Fruit fly (Drosophila melanogaster) whole organism, pupa: ENCODE data around the gene endos.

Experiments
- CG10348 ChIP-seq: fragments of 200-800 bp; sonication (Bioruptor generic); IDR thresholded peaks from 2 replicates; pipeline ENCODE4 v1.3.6; 2022; ENCODE audit warnings: missing biosample characterization, missing genetic modification characterization
- CG12605 ChIP-seq: fragments of 200-800 bp; sonication (Bioruptor generic); IDR thresholded peaks from 2 replicates; pipeline ENCODE4 v1.3.6; 2022; ENCODE audit warnings: missing biosample characterization, missing genetic modification characterization
- CG13204 ChIP-seq: fragments of 200-800 bp; sonication (Bioruptor generic); optimal IDR thresholded peaks from 2 replicates; lab custom pipeline; 2018; ENCODE audit warnings: missing biosample characterization, mild to moderate bottlenecking, missing genetic modification characterization, moderate library complexity
- CG14655 ChIP-seq: fragments of 200-800 bp; sonication (Bioruptor generic); optimal IDR thresholded peaks from 3 replicates; lab custom pipeline; 2017; ENCODE audit warnings: mild to moderate bottlenecking, missing biosample characterization, missing genetic modification reagents, missing genetic modification characterization
- CG15710 ChIP-seq: fragments of 200-800 bp; sonication (Bioruptor generic); optimal IDR thresholded peaks from 2 replicates; lab custom pipeline; 2018; ENCODE audit warnings: missing biosample characterization, mild to moderate bottlenecking, missing genetic modification characterization, moderate library complexity
- CG17806 ChIP-seq: fragments of 200-800 bp; sonication (Bioruptor generic); optimal IDR thresholded peaks from 2 replicates; lab custom pipeline; 2018; ENCODE audit warnings: missing biosample characterization, mild to moderate bottlenecking, missing genetic modification characterization, moderate library complexity
- CG32121 ChIP-seq: fragments of 200-800 bp; sonication (Bioruptor generic); IDR thresholded peaks from 2 replicates; pipeline ENCODE4 v1.3.6; 2022; ENCODE audit warnings: missing biosample characterization, missing genetic modification characterization
- CG34367 ChIP-seq: fragments of 200-800 bp; sonication (Bioruptor generic); optimal IDR thresholded peaks from 2 replicates; lab custom pipeline; 2018; ENCODE audit warnings: missing biosample characterization, mild to moderate bottlenecking, missing genetic modification characterization
- CG4496 ChIP-seq: fragments of 200-800 bp; sonication (Bioruptor generic); IDR thresholded peaks from 3 replicates; pipeline ENCODE4 v1.3.6; 2022; ENCODE audit warnings: missing biosample characterization, missing genetic modification characterization
- CG8159 ChIP-seq: fragments of 200-800 bp; sonication (Bioruptor generic); optimal IDR thresholded peaks from 3 replicates; lab custom pipeline; 2018; ENCODE audit warnings: missing biosample characterization, mild to moderate bottlenecking, missing genetic modification characterization, moderate library complexity
- CG8301 ChIP-seq: fragments of 200-800 bp; sonication (Bioruptor generic); optimal IDR thresholded peaks from 2 replicates; lab custom pipeline; 2018; ENCODE audit warnings: missing biosample characterization, mild to moderate bottlenecking, missing genetic modification characterization
- CG9948 ChIP-seq: fragments of 200-800 bp; sonication (Bioruptor generic); optimal IDR thresholded peaks from 2 replicates; lab custom pipeline; 2018; ENCODE audit warnings: missing biosample characterization, mild to moderate bottlenecking, missing genetic modification characterization, moderate library complexity
- D1 ChIP-seq: fragments of 200-800 bp; sonication (Bioruptor generic); optimal IDR thresholded peaks from 2 replicates; lab custom pipeline; 2018; ENCODE audit warnings: missing biosample characterization, mild to moderate bottlenecking, missing genetic modification characterization, moderate library complexity
- EcR ChIP-seq: fragments of 200-800 bp; sonication (Bioruptor generic); optimal IDR thresholded peaks from 3 replicates; lab custom pipeline; 2019; ENCODE audit warnings: missing biosample characterization, missing genetic modification characterization, mild to moderate bottlenecking, moderate library complexity, missing genetic modification reagents
- Ets98B ChIP-seq: fragments of 200-800 bp; sonication (Bioruptor generic); IDR thresholded peaks from 2 replicates; pipeline ENCODE4 v1.3.6; 2022; ENCODE audit warnings: missing biosample characterization, missing genetic modification characterization
- Pif1A ChIP-seq: fragments of 200-800 bp; sonication (Bioruptor generic); optimal IDR thresholded peaks from 3 replicates; lab custom pipeline; 2016; ENCODE audit warnings: missing biosample characterization, missing genetic modification characterization
- Pif1B ChIP-seq: fragments of 200-800 bp; sonication (Bioruptor generic); optimal IDR thresholded peaks from 3 replicates; lab custom pipeline; 2016; ENCODE audit warnings: missing biosample characterization, missing genetic modification characterization
- Snoo ChIP-seq: fragments of 200-800 bp; sonication (Bioruptor generic); optimal IDR thresholded peaks from 3 replicates; lab custom pipeline; 2017; ENCODE audit warnings: missing biosample characterization, mild to moderate bottlenecking, missing genetic modification characterization, inconsistent platforms
- fd96Ca ChIP-seq: fragments of 200-800 bp; sonication (Bioruptor generic); IDR thresholded peaks from 3 replicates; pipeline ENCODE4 v1.3.6; 2022; ENCODE audit warnings: missing biosample characterization, missing genetic modification characterization
- gl ChIP-seq: fragments of 200-800 bp; sonication (Bioruptor generic); optimal IDR thresholded peaks from 2 replicates; lab custom pipeline; 2018; ENCODE audit warnings: missing biosample characterization, mild to moderate bottlenecking, missing genetic modification characterization
- rn ChIP-seq: fragments of 200-800 bp; sonication (Bioruptor generic); IDR thresholded peaks from 2 replicates; pipeline ENCODE4 v1.3.6; 2022; ENCODE audit warnings: missing biosample characterization, missing genetic modification characterization

endos gene

dm6 chr3L:14075472-14075871 is 44.0 kb upstream of the endos start, which contains the start of gene btl:
Gene btl, plus strand, starts transcription at chr3L:14075772.
- no peak for TF ChIP-seq CG17806
- no peak for TF ChIP-seq CG32121 (GFP tag; lab: Robert Waterston, UW)
- no peak for TF ChIP-seq fd96Ca
- no peak for TF ChIP-seq Ets98B
- TF ChIP-seq CG8159 (tag; lab: Kevin White, UChicago) = no peak
- TF ChIP-seq Pif1A (GFP tag; lab: Kevin White, UChicago) = no peak
- TF ChIP-seq rn = no peak
- no peak for TF ChIP-seq CG8301 (tag; lab: Kevin White, UChicago)
- TF ChIP-seq Pif1B (GFP tag; lab: Kevin White, UChicago) = no peak
- TF ChIP-seq CG9948 = no peak
- no peak for TF ChIP-seq CG12605 (GFP tag; lab: Robert Waterston, UW)
- TF ChIP-seq CG13204 (GFP tag; lab: Kevin White, UChicago) = no peak
- no peak for TF ChIP-seq D1 (tag; lab: Kevin White, UChicago)
- no peak for TF ChIP-seq Snoo (tag; lab: Kevin White, UChicago)

dm6 chr3L:14071621-14072020 is 40.1 kb upstream of the endos start, which contains the start of gene Pex1:
Gene Pex1, plus strand, starts transcription at chr3L:14071892.
- TF ChIP-seq CG8301 (tag; lab: Kevin White, UChicago) (no peak), D1 (tag; lab: Kevin White, UChicago) (no peak), CG17806 (no peak), fd96Ca (no peak), rn (no peak), EcR (no peak), CG12605 (GFP tag; lab: Robert Waterston, UW) (peak; percentile 79), Pif1B (GFP tag; lab: Kevin White, UChicago) (no peak), CG4496 (GFP tag; lab: Robert Waterston, UW) (0 out of 3 replicates have a peak, but pooled peaks have one; percentile 25), Ets98B (no peak; the same call in none of the 2 replicates), Pif1A (GFP tag; lab: Kevin White, UChicago) (no peak), CG10348 (GFP tag; lab: Robert Waterston, UW) (no peak), CG34367 (tag; lab: Kevin White, UChicago) (no peak), CG32121 (GFP tag; lab: Robert Waterston, UW) (no peak)

- TF ChIP-seq CG12605 (GFP tag; lab: Robert Waterston, UW) (no peak), CG32121 (GFP tag; lab: Robert Waterston, UW) (no peak), CG17806 (no peak), Snoo (tag; lab: Kevin White, UChicago) (no peak), D1 (tag; lab: Kevin White, UChicago) (no peak), CG34367 (tag; lab: Kevin White, UChicago) (no peak), CG14655 (GFP tag; lab: Kevin White, UChicago) (no peak), EcR (no peak), CG4496 (GFP tag; lab: Robert Waterston, UW) (no peak), Pif1A (GFP tag; lab: Kevin White, UChicago) (no peak), fd96Ca (no peak), Ets98B (no peak; the same call in 1 of the 2 replicates), CG15710 (no peak), gl (tag; lab: Kevin White, UChicago) (no peak), Pif1B (GFP tag; lab: Kevin White, UChicago) (no peak), CG8301 (tag; lab: Kevin White, UChicago) (no peak), CG13204 (GFP tag; lab: Kevin White, UChicago) (no peak), CG9948 (no peak), rn (no peak)
Measured at dm6 chr3L:14064065-14064414, 32.5 kb upstream of the endos start.

DNA sequence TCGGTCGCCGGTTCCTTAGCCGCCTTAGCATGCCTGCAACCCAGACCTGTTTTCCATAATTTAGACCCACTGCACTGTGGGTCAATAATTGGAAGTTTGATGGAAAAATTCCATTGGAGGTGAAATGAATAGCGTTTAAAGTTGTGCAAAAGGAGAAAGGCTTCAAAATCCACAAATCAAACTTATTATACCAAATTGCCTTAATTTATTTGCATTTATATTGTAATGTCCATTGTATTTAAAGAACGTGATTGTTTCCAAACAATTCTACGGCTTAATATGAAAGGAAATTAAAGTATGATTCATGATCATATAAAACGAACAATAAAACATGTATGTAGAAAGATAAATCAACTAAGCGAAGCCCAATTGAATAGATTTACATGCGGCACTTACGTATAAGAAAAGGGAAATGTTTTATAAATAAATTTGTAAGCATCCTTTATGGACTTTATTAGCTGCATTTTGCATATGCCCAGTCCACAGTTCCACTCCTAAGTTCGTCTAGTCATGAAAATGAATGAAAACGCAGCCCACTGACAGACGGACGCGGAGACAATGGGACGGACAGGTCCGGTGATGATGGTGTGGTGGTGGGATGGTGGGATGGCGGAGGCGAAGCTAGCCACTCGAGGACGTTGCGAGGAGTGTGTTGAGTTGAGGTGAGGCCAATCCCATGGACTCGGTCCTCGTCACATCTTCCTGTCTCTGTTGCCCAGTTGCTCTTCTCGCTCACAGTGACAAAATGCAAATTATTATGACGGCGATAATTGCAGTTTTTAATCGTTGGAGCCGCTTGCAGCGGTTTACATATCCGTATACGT is 31.9 kb upstream of the endos start:
- TF ChIP-seq CG17806 (no peak), CG32121 (GFP tag; lab: Robert Waterston, UW) (0 out of 2 replicates have a peak, but pooled peaks have one; percentile 16), CG8301 (tag; lab: Kevin White, UChicago) (peak; percentile 43), Ets98B (no peak; the same call in 1 of the 2 replicates), fd96Ca (peak; percentile 15; the same call in 1 of the 3 replicates), Pif1A (GFP tag; lab: Kevin White, UChicago) (peak; percentile 23), CG9948 (peak; percentile 39), CG4496 (GFP tag; lab: Robert Waterston, UW) (peak; percentile 27; the same call in 1 of the 3 replicates), CG34367 (tag; lab: Kevin White, UChicago) (peak; percentile 18), CG10348 (GFP tag; lab: Robert Waterston, UW) (peak; percentile 54), CG13204 (GFP tag; lab: Kevin White, UChicago) (peak; percentile 33), CG8159 (tag; lab: Kevin White, UChicago) (no peak), EcR (peak; percentile 78), CG15710 (peak; percentile 35), rn (no peak), gl (tag; lab: Kevin White, UChicago) (no peak), CG14655 (GFP tag; lab: Kevin White, UChicago) (no peak)

DNA sequence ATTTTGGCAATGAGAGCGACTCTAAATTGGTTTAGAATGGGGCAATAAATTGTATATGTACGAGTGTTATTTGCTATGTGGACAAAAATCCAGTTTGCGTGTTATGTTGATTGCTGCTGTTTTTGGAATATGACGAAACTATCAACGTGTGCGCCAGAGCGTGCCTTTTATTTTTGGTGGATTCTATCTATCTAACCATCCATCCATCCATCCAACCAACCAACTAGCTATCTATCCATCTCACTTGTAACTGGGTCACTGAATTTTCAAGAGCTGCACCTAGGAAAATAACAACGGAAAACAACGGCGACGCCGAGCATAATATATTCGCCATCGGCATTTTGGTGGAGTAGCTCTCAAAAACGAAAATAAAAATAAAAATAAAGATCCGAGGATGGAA is 31.2 kb upstream of the endos start:
- TF ChIP-seq CG32121 (GFP tag; lab: Robert Waterston, UW) = peak; percentile 15; the same call in 1 of the 2 replicates
- no peak for TF ChIP-seq D1 (tag; lab: Kevin White, UChicago)
- TF ChIP-seq CG8301 (tag; lab: Kevin White, UChicago) = no peak
